Worm (Caenorhabditis elegans) whole organism, late embryonic: ENCODE results near the gene T12A7.6.

Experiments
- K09A11.1 ChIP-seq: sonication (generic microtip); optimal IDR thresholded peaks from 2 replicates; lab custom pipeline; 2017; ENCODE audit warnings: antibody characterized with exemption, mild to moderate bottlenecking, missing genetic modification characterization, missing compliant biosample characterization; ENCODE audit not compliant: insufficient read depth
- hlh-6 ChIP-seq: sonication (generic microtip); optimal IDR thresholded peaks from 2 replicates; lab custom pipeline; 2016; ENCODE audit warnings: missing genotype, missing genetic modification characterization, missing compliant biosample characterization
- mec-3 ChIP-seq: sonication (generic microtip); optimal IDR thresholded peaks from 2 replicates; lab custom pipeline; 2016; ENCODE audit warnings: borderline replicate concordance, missing genetic modification characterization, missing compliant biosample characterization
- pqm-1 ChIP-seq: sonication (generic microtip); optimal IDR thresholded peaks from 2 replicates; lab custom pipeline; 2016; ENCODE audit warnings: missing genetic modification characterization, missing compliant biosample characterization
- sox-4 ChIP-seq: sonication (generic microtip); optimal IDR thresholded peaks from 2 replicates; lab custom pipeline; 2017; ENCODE audit warnings: mild to moderate bottlenecking, missing genetic modification characterization, inconsistent platforms, missing compliant biosample characterization
- ztf-16 ChIP-seq: sonication (generic microtip); optimal IDR thresholded peaks from 2 replicates; lab custom pipeline; 2017; ENCODE audit warnings: missing genetic modification characterization, missing compliant biosample characterization

DNA sequence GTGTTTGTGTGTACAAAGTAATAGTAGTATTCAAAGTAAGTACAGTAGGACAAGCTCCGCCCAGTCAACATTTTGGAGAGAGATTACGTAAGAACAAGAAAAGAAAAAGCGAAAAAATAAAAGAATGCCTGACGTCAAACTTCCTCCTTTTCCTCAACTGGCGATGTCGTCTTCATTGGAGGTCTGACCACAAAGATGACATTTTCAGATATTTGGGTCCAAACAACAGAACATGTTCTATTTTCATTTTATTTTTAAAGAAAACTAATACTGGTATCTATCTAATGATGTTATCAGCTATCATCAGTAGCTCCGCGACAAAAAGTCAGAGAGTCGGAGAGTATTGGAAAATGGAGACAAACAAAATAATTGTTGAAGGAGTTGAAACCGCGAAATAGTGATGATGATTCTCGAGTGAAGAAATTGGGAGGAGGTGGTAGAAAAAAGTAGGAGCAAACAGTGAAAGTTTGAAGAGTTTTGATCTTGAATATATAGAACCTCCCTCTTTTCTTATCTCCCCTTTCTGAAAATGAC is 24.7 kb downstream of the T12A7.6 start, which contains the start of gene lips-5:
- TF ChIP-seq pqm-1 (tag; lab: Kevin White, UChicago) (no peak), ztf-16 (tag; lab: Kevin White, UChicago) (no peak), hlh-6 (tag; lab: Kevin White, UChicago) (no peak), mec-3 (tag; lab: Kevin White, UChicago) (no peak), K09A11.1 (tag; lab: Kevin White, UChicago) (no peak), sox-4 (tag; lab: Kevin White, UChicago) (no peak)
